Fruit fly (Drosophila melanogaster) S2 (cell line): ENCODE results near the gene CG11162.

Experiments used
- CG8478 ChIP-seq: fragments of >200 bp; optimal IDR thresholded peaks from 2 replicates; lab custom pipeline; 2018
- CTCF ChIP-seq, 2 experiments: fragments of >200 bp; optimal IDR thresholded peaks; 2 replicates each; lab custom pipeline; 2018

dm6 chrX:13633298-13633891 is 43.3 kb upstream of the CG11162 start:
- TF ChIP-seq CG8478 (lab: Kevin White, UChicago) (no peak), CTCF (optimal IDR thresholded peaks at IDR 0.05; lab: Kevin White, UChicago) (no peak)
